Worm (Caenorhabditis elegans) whole organism, midembryonic: Measurements from ENCODE around the gene C46G7.5.

Experiments
- T22C8.4 ChIP-seq: fragments of 200-800 bp; sonication (Bioruptor generic); IDR thresholded peaks from 2 replicates; pipeline ENCODE4 v1.3.6; 2022; ENCODE audit warnings: missing genetic modification characterization, missing compliant biosample characterization
- cog-1 ChIP-seq: sonication (generic microtip); optimal IDR thresholded peaks from 2 replicates; lab custom pipeline; 2016; ENCODE audit warnings: missing genetic modification characterization, missing compliant biosample characterization
- flt-1 ChIP-seq: fragments of 200-800 bp; sonication (Bioruptor generic); IDR thresholded peaks from 2 replicates; pipeline ENCODE4 v1.3.6; 2022; ENCODE audit warnings: missing genetic modification characterization, missing compliant biosample characterization
- klf-2 ChIP-seq: fragments of 200-800 bp; sonication (Bioruptor generic); conservative IDR thresholded peaks from 2 replicates; pipeline ENCODE4 v1.3.6; 2022; ENCODE audit warnings: missing genetic modification reagents, missing genetic modification characterization, missing compliant biosample characterization
- med-1 ChIP-seq: sonication (generic microtip); optimal IDR thresholded peaks from 2 replicates; lab custom pipeline; 2017; ENCODE audit warnings: missing genetic modification characterization, mild to moderate bottlenecking, missing compliant biosample characterization, antibody characterized with exemption, missing genetic modification reagents; ENCODE audit not compliant: insufficient read depth
- ref-1 ChIP-seq: fragments of 200-800 bp; sonication (Bioruptor generic); conservative IDR thresholded peaks from 2 replicates; pipeline ENCODE4 v1.3.6; 2022; ENCODE audit warnings: missing genetic modification reagents, missing genetic modification characterization, missing compliant biosample characterization
- tab-1 ChIP-seq: fragments of 200-800 bp; sonication (Bioruptor generic); IDR thresholded peaks from 2 replicates; pipeline ENCODE4 v1.3.6; 2022; ENCODE audit warnings: missing genetic modification characterization, missing compliant biosample characterization
- ztf-23 ChIP-seq: fragments of 200-800 bp; sonication (Bioruptor generic); IDR thresholded peaks from 2 replicates; pipeline ENCODE4 v1.3.6; 2022; ENCODE audit warnings: missing genetic modification reagents, missing genetic modification characterization, missing compliant biosample characterization
- ztf-29 ChIP-seq: fragments of 200-800 bp; sonication (Bioruptor generic); IDR thresholded peaks from 2 replicates; pipeline ENCODE4 v1.3.6; 2022; ENCODE audit warnings: missing genetic modification reagents, missing genetic modification characterization, missing compliant biosample characterization

C46G7.5 gene

ce11 chrIV:6011545-6011944, at the start of gene C46G7.5:
Gene C46G7.5 (minus strand): TSS chrIV:6011645.
- no peak for TF ChIP-seq ztf-23 (GFP tag; lab: Robert Waterston, UW)
- no peak for TF ChIP-seq flt-1 (GFP tag; lab: Robert Waterston, UW)
- no peak for TF ChIP-seq ref-1
- TF ChIP-seq med-1 (GFP tag; lab: Kevin White, UChicago) = no peak
- no peak for TF ChIP-seq T22C8.4 (GFP tag; lab: Robert Waterston, UW)
- no peak for TF ChIP-seq klf-2 (GFP tag; lab: Robert Waterston, UW)
- no peak for TF ChIP-seq ztf-29 (GFP tag; lab: Robert Waterston, UW)
- no peak for TF ChIP-seq cog-1 (tag; lab: Kevin White, UChicago)

- TF ChIP-seq klf-2 (GFP tag; lab: Robert Waterston, UW) (no peak), ztf-29 (GFP tag; lab: Robert Waterston, UW) (no peak)
Observed at ce11 chrIV:6060912-6061311, 49.5 kb upstream of the C46G7.5 start.

- no peak for TF ChIP-seq ztf-23 (GFP tag; lab: Robert Waterston, UW)
- no peak for TF ChIP-seq ref-1
- no peak for TF ChIP-seq med-1 (GFP tag; lab: Kevin White, UChicago)
Observed at ce11 chrIV:6059702-6060101, 48.3 kb upstream of the C46G7.5 start.

- TF ChIP-seq med-1 (GFP tag; lab: Kevin White, UChicago) (no peak), ztf-29 (GFP tag; lab: Robert Waterston, UW) (no peak), cog-1 (tag; lab: Kevin White, UChicago) (no peak), flt-1 (GFP tag; lab: Robert Waterston, UW) (no peak), klf-2 (GFP tag; lab: Robert Waterston, UW) (no peak), tab-1 (no peak), ztf-23 (GFP tag; lab: Robert Waterston, UW) (no peak), ref-1 (no peak), T22C8.4 (GFP tag; lab: Robert Waterston, UW) (no peak)
Observed at ce11 chrIV:6054833-6055232, 43.4 kb upstream of the C46G7.5 start.

DNA sequence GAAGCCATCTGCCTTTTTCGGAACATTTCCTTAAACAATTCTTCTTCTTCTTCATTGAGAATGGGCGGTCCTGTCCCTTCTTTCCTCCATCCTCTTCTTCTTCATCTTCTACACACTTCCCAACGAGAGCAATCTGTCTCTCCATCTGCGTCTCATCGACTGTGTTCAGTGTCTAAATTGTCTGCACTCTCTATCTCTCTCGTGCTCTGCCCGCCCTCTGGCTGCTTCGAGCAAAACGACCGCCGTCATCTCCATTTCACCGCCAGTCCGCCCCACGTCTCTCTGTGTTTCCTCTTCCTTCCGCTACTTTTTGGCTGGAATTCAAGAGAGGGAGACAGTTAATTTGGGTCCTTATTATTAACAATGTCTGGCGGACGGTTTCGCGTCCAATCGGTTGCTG, 42.0 kb upstream of the C46G7.5 start:
- TF ChIP-seq ztf-23 (GFP tag; lab: Robert Waterston, UW) (no peak), klf-2 (GFP tag; lab: Robert Waterston, UW) (no peak), ztf-29 (GFP tag; lab: Robert Waterston, UW) (no peak), ref-1 (no peak), T22C8.4 (GFP tag; lab: Robert Waterston, UW) (no peak), tab-1 (no peak), cog-1 (tag; lab: Kevin White, UChicago) (no peak), med-1 (GFP tag; lab: Kevin White, UChicago) (no peak), flt-1 (GFP tag; lab: Robert Waterston, UW) (no peak)

DNA sequence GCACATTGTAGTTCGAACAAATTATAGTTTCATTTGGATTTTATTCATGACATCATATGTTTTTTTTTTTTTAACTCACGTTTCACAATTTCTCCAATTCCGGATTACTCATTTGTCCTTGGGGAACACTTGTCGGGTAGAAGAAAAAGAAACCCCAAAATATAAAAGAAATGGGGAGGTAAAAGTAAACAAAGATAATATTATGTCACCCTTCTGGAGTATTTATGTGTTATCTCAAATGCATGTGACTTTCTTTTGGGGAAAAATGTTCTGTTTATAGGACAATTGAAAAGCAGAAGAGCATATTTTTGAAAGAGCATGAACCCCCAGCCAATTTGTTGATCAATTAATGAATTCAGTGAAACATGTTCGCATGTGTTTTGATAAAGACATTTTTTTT, 40.4 kb upstream of the C46G7.5 start:
- TF ChIP-seq flt-1 (GFP tag; lab: Robert Waterston, UW) = no peak
- no peak for TF ChIP-seq ztf-23 (GFP tag; lab: Robert Waterston, UW)
- TF ChIP-seq ztf-29 (GFP tag; lab: Robert Waterston, UW) = no peak
- no peak for TF ChIP-seq cog-1 (tag; lab: Kevin White, UChicago)
- no peak for TF ChIP-seq T22C8.4 (GFP tag; lab: Robert Waterston, UW)
- TF ChIP-seq tab-1 = no peak

DNA sequence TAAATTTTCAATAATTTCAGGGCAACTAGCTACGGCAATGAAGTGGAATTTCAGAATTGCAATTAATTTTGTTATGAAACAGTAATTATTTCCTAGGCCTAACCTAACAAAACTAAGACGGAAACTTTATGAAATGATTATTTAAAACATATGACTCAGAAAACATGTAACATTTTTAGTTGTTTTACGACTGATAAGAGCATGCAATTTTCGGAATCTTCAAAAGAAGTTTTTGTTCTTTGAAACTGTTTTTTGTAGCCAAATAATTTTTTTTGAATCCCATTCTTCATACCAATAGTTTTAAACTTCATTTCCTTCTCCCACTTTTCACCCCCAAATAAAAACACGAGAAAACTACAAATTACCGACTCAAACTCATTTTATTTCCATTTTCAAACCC, 37.6 kb upstream of the C46G7.5 start:
- TF ChIP-seq ref-1 (no peak), flt-1 (GFP tag; lab: Robert Waterston, UW) (no peak), med-1 (GFP tag; lab: Kevin White, UChicago) (no peak), T22C8.4 (GFP tag; lab: Robert Waterston, UW) (no peak), cog-1 (tag; lab: Kevin White, UChicago) (no peak), klf-2 (GFP tag; lab: Robert Waterston, UW) (no peak), ztf-23 (GFP tag; lab: Robert Waterston, UW) (no peak)

ce11 chrIV:6048462-6048861, 37.0 kb upstream of the C46G7.5 start:
- TF ChIP-seq klf-2 (GFP tag; lab: Robert Waterston, UW) (no peak), flt-1 (GFP tag; lab: Robert Waterston, UW) (no peak), ztf-23 (GFP tag; lab: Robert Waterston, UW) (no peak), tab-1 (no peak), T22C8.4 (GFP tag; lab: Robert Waterston, UW) (no peak), ztf-29 (GFP tag; lab: Robert Waterston, UW) (no peak), cog-1 (tag; lab: Kevin White, UChicago) (no peak), med-1 (GFP tag; lab: Kevin White, UChicago) (no peak), ref-1 (no peak)

DNA sequence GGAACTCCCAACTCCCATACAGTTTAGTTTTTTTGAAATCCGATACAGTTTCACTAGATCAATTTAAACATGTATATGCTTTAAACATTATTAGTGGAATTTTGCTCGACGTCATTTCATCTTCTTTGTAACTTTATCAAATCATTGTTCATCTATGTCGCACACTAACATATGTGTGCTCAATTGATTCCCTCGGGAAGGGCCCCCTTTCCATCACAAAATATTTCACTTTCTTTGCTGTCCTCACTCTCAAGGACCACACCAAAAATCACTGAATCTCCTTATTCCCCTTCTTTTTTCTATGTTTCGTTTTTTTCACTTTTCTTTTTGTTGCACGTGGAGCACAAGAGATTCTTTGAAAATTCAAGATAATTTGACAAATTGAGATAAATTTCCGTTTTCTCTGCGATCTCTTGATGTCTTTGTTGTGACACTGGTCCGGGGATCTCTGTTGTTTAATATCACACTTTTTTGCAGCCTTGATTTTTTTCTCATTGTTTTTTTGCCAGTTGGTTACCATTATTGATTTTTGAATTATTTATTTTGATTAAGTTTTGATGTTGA, 35.8 kb upstream of the C46G7.5 start:
- no peak for TF ChIP-seq med-1 (GFP tag; lab: Kevin White, UChicago)
- TF ChIP-seq ztf-29 (GFP tag; lab: Robert Waterston, UW) = no peak

ce11 chrIV:6040676-6041075, 29.2 kb upstream of the C46G7.5 start, which contains the start of gene kcc-2:
Gene kcc-2 (plus strand): TSS chrIV:6040976.
- no peak for TF ChIP-seq tab-1
- TF ChIP-seq flt-1 (GFP tag; lab: Robert Waterston, UW) = no peak
- TF ChIP-seq T22C8.4 (GFP tag; lab: Robert Waterston, UW) = no peak
- no peak for TF ChIP-seq ztf-29 (GFP tag; lab: Robert Waterston, UW)
- no peak for TF ChIP-seq cog-1 (tag; lab: Kevin White, UChicago)
- TF ChIP-seq med-1 (GFP tag; lab: Kevin White, UChicago) = no peak
- no peak for TF ChIP-seq klf-2 (GFP tag; lab: Robert Waterston, UW)
- no peak for TF ChIP-seq ref-1
- no peak for TF ChIP-seq ztf-23 (GFP tag; lab: Robert Waterston, UW)
